Worm (Caenorhabditis elegans) whole organism, L1 larva: ENCODE measurements around the gene C52G5.2.

Experiments
- Y116A8C.19 ChIP-seq: sonication (generic microtip); optimal IDR thresholded peaks from 2 replicates; lab custom pipeline; 2016; ENCODE audit warnings: missing compliant biosample characterization, missing genetic modification characterization, borderline replicate concordance
- aha-1 ChIP-seq: fragments of 150-350 bp; optimal IDR thresholded peaks from 2 replicates; lab custom pipeline; 2014; ENCODE audit warnings: missing biosample characterization, missing genetic modification characterization
- ama-1 ChIP-seq: fragments of 150-350 bp; optimal IDR thresholded peaks from 2 replicates; lab custom pipeline; 2014
- blmp-1 ChIP-seq: fragments of 150-350 bp; optimal IDR thresholded peaks from 2 replicates; lab custom pipeline; 2014; ENCODE audit warnings: missing biosample characterization, missing genetic modification characterization
- ceh-63 ChIP-seq: fragments of 200-800 bp; sonication (Bioruptor generic); optimal IDR thresholded peaks from 2 replicates; lab custom pipeline; 2018; ENCODE audit warnings: mild to moderate bottlenecking, missing genetic modification characterization, missing compliant biosample characterization
- ceh-88 ChIP-seq: fragments of 200-800 bp; sonication (Bioruptor generic); IDR thresholded peaks from 2 replicates; pipeline ENCODE4 v1.3.6; 2022; ENCODE audit warnings: missing genetic modification characterization, missing compliant biosample characterization
- ceh-90 ChIP-seq: sonication (generic microtip); optimal IDR thresholded peaks from 2 replicates; lab custom pipeline; 2016; ENCODE audit warnings: missing genetic modification characterization, missing compliant biosample characterization
- dsc-1 ChIP-seq: sonication (generic microtip); optimal IDR thresholded peaks from 2 replicates; lab custom pipeline; 2016; ENCODE audit warnings: mild to moderate bottlenecking, missing genetic modification characterization, missing compliant biosample characterization
- efl-1 ChIP-seq, 4 experiments: fragments of 150-350 bp; optimal IDR thresholded peaks in 3 of 4; peaks in 1 of 4; 1 replicate in 1 of 4; 2 replicates in 3 of 4; lab custom pipeline; 2014; ENCODE audit warnings: missing biosample characterization in 2 of 4, missing genetic modification characterization in 2 of 4, missing genetic modification reagents in 2 of 4
- efl-3 ChIP-seq: fragments of 200-800 bp; sonication (Bioruptor generic); optimal IDR thresholded peaks from 2 replicates; lab custom pipeline; 2018; ENCODE audit warnings: mild to moderate bottlenecking, missing genetic modification characterization, missing compliant biosample characterization
- hlh-17 ChIP-seq: fragments of 200-800 bp; sonication (Bioruptor generic); optimal IDR thresholded peaks from 2 replicates; lab custom pipeline; 2018; ENCODE audit warnings: missing genetic modification characterization, mild to moderate bottlenecking, missing compliant biosample characterization, moderate library complexity, borderline replicate concordance
- hpl-2 ChIP-seq: fragments of 150-350 bp; optimal IDR thresholded peaks from 2 replicates; lab custom pipeline; 2014; ENCODE audit warnings: missing biosample characterization, missing genetic modification reagents, missing genetic modification characterization
- irx-1 ChIP-seq: sonication (generic microtip); optimal IDR thresholded peaks from 2 replicates; lab custom pipeline; 2016; ENCODE audit warnings: missing genetic modification characterization, missing compliant biosample characterization
- jun-1 ChIP-seq: fragments of 150-350 bp; optimal IDR thresholded peaks from 2 replicates; lab custom pipeline; 2014; ENCODE audit warnings: missing biosample characterization, missing genetic modification reagents, missing genetic modification characterization
- lin-14 ChIP-seq: fragments of 200-800 bp; sonication (Bioruptor generic); optimal IDR thresholded peaks from 2 replicates; lab custom pipeline; 2018; ENCODE audit warnings: mild to moderate bottlenecking, missing genetic modification characterization, moderate library complexity, missing compliant biosample characterization
- lin-35 ChIP-seq, 2 experiments: fragments of 150-350 bp; optimal IDR thresholded peaks; 2 replicates each; lab custom pipeline; 2014; ENCODE audit warnings: missing biosample characterization in 2 of 2, missing genetic modification characterization in 2 of 2, missing genetic modification reagents in 2 of 2
- lin-39 ChIP-seq: fragments of 150-350 bp; optimal IDR thresholded peaks from 2 replicates; lab custom pipeline; 2014; ENCODE audit warnings: missing biosample characterization, missing genetic modification reagents, missing genetic modification characterization
- lir-3 ChIP-seq: sonication (generic microtip); optimal IDR thresholded peaks from 2 replicates; lab custom pipeline; 2016; ENCODE audit warnings: mild to moderate bottlenecking, missing genetic modification characterization, moderate library complexity, missing compliant biosample characterization; ENCODE audit not compliant: poor library complexity
- lsy-2 ChIP-seq, 2 experiments: fragments of 150-350 bp; optimal IDR thresholded peaks; 2 replicates each; lab custom pipeline; 2014; ENCODE audit warnings: missing biosample characterization in 2 of 2, missing genetic modification characterization in 2 of 2
- mdl-1 ChIP-seq, 2 experiments: fragments of 150-350 bp; optimal IDR thresholded peaks; 2 replicates each; lab custom pipeline; 2014 to 2017; ENCODE audit warnings: missing biosample characterization in 2 of 2, missing genetic modification characterization in 2 of 2, inconsistent platforms in 1 of 2
- mef-2 ChIP-seq: fragments of 150-350 bp; optimal IDR thresholded peaks from 2 replicates; lab custom pipeline; 2014; ENCODE audit warnings: missing biosample characterization, missing genetic modification characterization
- mep-1 ChIP-seq: fragments of 150-350 bp; optimal IDR thresholded peaks from 2 replicates; lab custom pipeline; 2014; ENCODE audit warnings: missing biosample characterization, missing genetic modification characterization
- nhr-19 ChIP-seq: fragments of 200-800 bp; sonication (Bioruptor generic); conservative IDR thresholded peaks from 2 replicates; pipeline ENCODE4 v1.3.6; 2022; ENCODE audit warnings: missing genetic modification characterization, missing compliant biosample characterization
- nhr-20 ChIP-seq: sonication (generic microtip); optimal IDR thresholded peaks from 2 replicates; lab custom pipeline; 2016; ENCODE audit warnings: mild to moderate bottlenecking, missing genetic modification characterization, missing compliant biosample characterization
- nhr-28 ChIP-seq: fragments of 150-350 bp; optimal IDR thresholded peaks from 2 replicates; lab custom pipeline; 2014; ENCODE audit warnings: missing biosample characterization, missing genetic modification characterization
- nhr-47 ChIP-seq: sonication (generic microtip); optimal IDR thresholded peaks from 2 replicates; lab custom pipeline; 2016; ENCODE audit warnings: mild to moderate bottlenecking, missing genetic modification characterization, moderate library complexity, missing compliant biosample characterization
- nhr-71 ChIP-seq: sonication (generic microtip); optimal IDR thresholded peaks from 2 replicates; lab custom pipeline; 2016; ENCODE audit warnings: mild to moderate bottlenecking, missing genetic modification characterization, moderate library complexity, missing compliant biosample characterization
- nhr-77 ChIP-seq: fragments of 150-350 bp; optimal IDR thresholded peaks from 2 replicates; lab custom pipeline; 2014; ENCODE audit warnings: missing biosample characterization, missing genetic modification characterization
- nhr-85 ChIP-seq: sonication (generic microtip); peaks from one replicate; lab custom pipeline; 2016; ENCODE audit warnings: missing genetic modification characterization, inconsistent platforms, missing compliant biosample characterization
- nhr-90 ChIP-seq: sonication (generic microtip); optimal IDR thresholded peaks from 2 replicates; lab custom pipeline; 2016; ENCODE audit warnings: mild to moderate bottlenecking, missing genetic modification characterization, missing compliant biosample characterization; ENCODE audit not compliant: poor library complexity
- pax-3 ChIP-seq: fragments of 200-800 bp; sonication (Bioruptor generic); optimal IDR thresholded peaks from 2 replicates; lab custom pipeline; 2018; ENCODE audit warnings: mild to moderate bottlenecking, missing genetic modification characterization, moderate library complexity, missing compliant biosample characterization
- pqm-1 ChIP-seq: sonication (generic microtip); optimal IDR thresholded peaks from 3 replicates; lab custom pipeline; 2017; ENCODE audit warnings: missing biosample characterization, missing genetic modification characterization
- rnt-1 ChIP-seq: sonication (generic microtip); optimal IDR thresholded peaks from 2 replicates; lab custom pipeline; 2016; ENCODE audit warnings: mild to moderate bottlenecking, missing genetic modification characterization, moderate library complexity, missing compliant biosample characterization
- skn-1 ChIP-seq: fragments of 150-350 bp; optimal IDR thresholded peaks from 2 replicates; lab custom pipeline; 2014; ENCODE audit warnings: missing biosample characterization, missing genetic modification characterization
- snu-23 ChIP-seq: sonication (generic microtip); optimal IDR thresholded peaks from 2 replicates; lab custom pipeline; 2016; ENCODE audit warnings: missing genetic modification characterization, missing compliant biosample characterization
- sup-37 ChIP-seq: fragments of 200-800 bp; sonication (Bioruptor generic); optimal IDR thresholded peaks from 2 replicates; lab custom pipeline; 2018; ENCODE audit warnings: mild to moderate bottlenecking, missing genetic modification characterization, missing compliant biosample characterization
- swsn-7 ChIP-seq: sonication (generic microtip); optimal IDR thresholded peaks from 2 replicates; lab custom pipeline; 2016; ENCODE audit warnings: missing genetic modification characterization, missing compliant biosample characterization
- tbx-2 ChIP-seq: sonication (generic microtip); optimal IDR thresholded peaks from 2 replicates; lab custom pipeline; 2016; ENCODE audit warnings: missing genetic modification characterization, missing compliant biosample characterization
- tlp-1 ChIP-seq: fragments of 150-350 bp; optimal IDR thresholded peaks from 2 replicates; lab custom pipeline; 2014; ENCODE audit warnings: missing biosample characterization, missing genetic modification characterization
- unc-86 ChIP-seq: sonication (generic microtip); optimal IDR thresholded peaks from 2 replicates; lab custom pipeline; 2016; ENCODE audit warnings: missing genetic modification characterization, missing compliant biosample characterization
- ztf-11 ChIP-seq, 2 experiments: sonication (generic microtip); optimal IDR thresholded peaks; 2 replicates each; lab custom pipeline; 2016 to 2017; ENCODE audit warnings: missing genetic modification characterization in 2 of 2, missing biosample characterization in 1 of 2, missing compliant biosample characterization in 1 of 2

Gene C52G5.2

ce11 chrX:12860711-12861287 is 17.7 kb downstream of the C52G5.2 start, which contains the start of gene T14G8.3 (continued):
- TF ChIP-seq mep-1 (peak; percentile 83), lin-35 (GFP tag; optimal IDR thresholded peaks at IDR 0.05; lab: Kevin White, UChicago) (peak; percentile 3 to 73), swsn-7 (tag; lab: Kevin White, UChicago) (peak; percentile 62), unc-86 (tag; lab: Kevin White, UChicago) (peak; percentile 25), lir-3 (tag; lab: Kevin White, UChicago) (no peak), nhr-85 (tag; lab: Kevin White, UChicago) (peak; percentile 81), jun-1 (no peak), nhr-77 (tag; lab: Kevin White, UChicago) (peak; percentile 34), nhr-19 (GFP tag; lab: Robert Waterston, UW) (peak; percentile 48)
- TF ChIP-seq, all 84 proteins: peak for 28

- TF ChIP-seq irx-1 (tag; lab: Kevin White, UChicago), result no peak
Measured at ce11 chrX:12862509-12862908, 19.4 kb downstream of the C52G5.2 start, which contains the start of gene T14G8.6. TSS of gene T14G8.6 (minus strand) at chrX:12862846.

- TF ChIP-seq jun-1, result no peak
- no peak for TF ChIP-seq ceh-63
- no peak for TF ChIP-seq Y116A8C.19
Measured at ce11 chrX:12863262-12863661, 20.2 kb downstream of the C52G5.2 start.

- no peak for TF ChIP-seq nhr-28 (tag; lab: Kevin White, UChicago)
- TF ChIP-seq ceh-88, result no peak
- no peak for TF ChIP-seq lin-39 (tag; lab: Kevin White, UChicago)
Measured at ce11 chrX:12863796-12864195, 20.7 kb downstream of the C52G5.2 start, which contains the start of gene T14G8.4. TSS of gene T14G8.4 (minus strand) at chrX:12863896.

- TF ChIP-seq mef-2 (tag; lab: Kevin White, UChicago) (no peak), skn-1 (tag; lab: Kevin White, UChicago) (peak; percentile 55), blmp-1 (tag; lab: Kevin White, UChicago) (peak; percentile 5), hlh-17 (GFP tag; lab: Kevin White, UChicago) (no peak), ama-1 (lab: Kevin White, UChicago) (no peak)
Measured at ce11 chrX:12869412-12869811, 26.3 kb downstream of the C52G5.2 start.

ce11 chrX:12869827-12870394 is 26.8 kb downstream of the C52G5.2 start:
- TF ChIP-seq ceh-90 (no peak), lsy-2 (tag; optimal IDR thresholded peaks at IDR 0.05; lab: Kevin White, UChicago) (peak in 1 of 2 experiments; percentile 24), aha-1 (tag; lab: Kevin White, UChicago) (no peak), nhr-85 (tag; lab: Kevin White, UChicago) (peak; percentile 7), pax-3 (tag; lab: Kevin White, UChicago) (no peak), nhr-90 (tag; lab: Kevin White, UChicago) (no peak), pqm-1 (tag; lab: Kevin White, UChicago) (no peak), nhr-47 (peak; percentile 16), nhr-19 (GFP tag; lab: Robert Waterston, UW) (peak; percentile 63), lin-39 (tag; lab: Kevin White, UChicago) (peak; percentile 51), lin-14 (peak; percentile 78), efl-1 (optimal IDR thresholded peaks at IDR 0.05; lab: Kevin White, UChicago) (peak in 1 of 2 experiments; percentile 1), efl-1 (GFP tag; optimal IDR thresholded peaks at IDR 0.05 in 1 of 2; lab: Kevin White, UChicago) (no peak), irx-1 (tag; lab: Kevin White, UChicago) (no peak), jun-1 (no peak), snu-23 (GFP tag; lab: Kevin White, UChicago) (peak; percentile 41), ztf-11 (tag; optimal IDR thresholded peaks at IDR 0.05; lab: Kevin White, UChicago) (no peak), rnt-1 (peak; percentile 79), efl-3 (no peak), dsc-1 (tag; lab: Kevin White, UChicago) (no peak), hpl-2 (GFP tag; lab: Kevin White, UChicago) (no peak), sup-37 (GFP tag; lab: Kevin White, UChicago) (no peak), mdl-1 (tag; optimal IDR thresholded peaks at IDR 0.05; lab: Kevin White, UChicago) (peak in 1 of 2 experiments; percentile 38), tlp-1 (tag; lab: Kevin White, UChicago) (peak; percentile 16), nhr-71 (tag; lab: Kevin White, UChicago) (peak; percentile 85), nhr-20 (tag; lab: Kevin White, UChicago) (peak; percentile 49), tbx-2 (tag; lab: Kevin White, UChicago) (peak; percentile 2), nhr-77 (tag; lab: Kevin White, UChicago) (no peak)
